Worm (Caenorhabditis elegans): Measurements from ENCODE around the gene T05A7.6.

T05A7.6 gene

ce11 chrII:4703011-4703410, 31.4 kb upstream of the T05A7.6 start:
- no peak for TF ChIP-seq aly-2 (tag; optimal IDR thresholded peaks at IDR 0.05)

- TF ChIP-seq lin-15B (tag; optimal IDR thresholded peaks at IDR 0.05) = peak; percentile 80
- peak; percentile 62 for TF ChIP-seq R02D3.7 (tag; optimal IDR thresholded peaks at IDR 0.05)
- TF ChIP-seq nhr-25 (tag; optimal IDR thresholded peaks at IDR 0.05) = peak; percentile 45
- peak; percentile 78 for TF ChIP-seq nfya-1 (tag; optimal IDR thresholded peaks at IDR 0.05; ENCODE audit: insufficient read depth)
- peak; percentile 94 for TF ChIP-seq lsy-12 (tag; optimal IDR thresholded peaks at IDR 0.05)
- TF ChIP-seq elt-2 (tag; optimal IDR thresholded peaks at IDR 0.05) = peak; percentile 67
- TF ChIP-seq nhr-43 (tag; optimal IDR thresholded peaks at IDR 0.05; ENCODE audit: poor library complexity, severe bottlenecking) = peak; percentile 46
- TF ChIP-seq lin-39 (tag; optimal IDR thresholded peaks at IDR 0.05) = peak; percentile 24
- TF ChIP-seq hmg-11 (tag; optimal IDR thresholded peaks at IDR 0.05) = peak; percentile 48
- TF ChIP-seq tbx-2 (tag; optimal IDR thresholded peaks at IDR 0.05) = peak; percentile 32
- TF ChIP-seq ceh-28 (tag; optimal IDR thresholded peaks at IDR 0.05) = peak; percentile 63
- peak; percentile 21 for TF ChIP-seq nhr-23 (tag; optimal IDR thresholded peaks at IDR 0.05)
- TF ChIP-seq pha-4 (tag; optimal IDR thresholded peaks at IDR 0.05) = peak; percentile 51
- TF ChIP-seq snpc-4 (tag; optimal IDR thresholded peaks at IDR 0.05) = peak; percentile 33
These were observed 30.0 kb upstream of the T05A7.6 start, which contains the start of gene unc-85 for ce11 chrII:4701482-4702119. unc-85 (plus strand) TSS chrII:4702069.

- no peak for TF ChIP-seq zag-1 (tag; optimal IDR thresholded peaks at IDR 0.05)
- peak; percentile 69 for TF ChIP-seq lsy-12 (tag; optimal IDR thresholded peaks at IDR 0.05)
- peak; percentile 87 for TF ChIP-seq nhr-23 (tag; optimal IDR thresholded peaks at IDR 0.05)
- TF ChIP-seq daf-12 (tag; optimal IDR thresholded peaks at IDR 0.05) = no peak
- no peak for TF ChIP-seq sea-2 (GFP tag; optimal IDR thresholded peaks at IDR 0.05)
- no peak for TF ChIP-seq nhr-76 (tag; optimal IDR thresholded peaks at IDR 0.05)
- peak; percentile 2 for TF ChIP-seq fkh-10 (GFP tag; optimal IDR thresholded peaks at IDR 0.05)
- TF ChIP-seq unc-62 (GFP tag; optimal IDR thresholded peaks at IDR 0.05) = no peak
- no peak for TF ChIP-seq fos-1 (tag; optimal IDR thresholded peaks at IDR 0.05)
- no peak for TF ChIP-seq mml-1 (tag; optimal IDR thresholded peaks at IDR 0.05)
- no peak for TF ChIP-seq ztf-4 (tag; optimal IDR thresholded peaks at IDR 0.05)
- TF ChIP-seq ceh-16 (tag; optimal IDR thresholded peaks at IDR 0.05) = no peak
- no peak for TF ChIP-seq hmg-11 (tag; optimal IDR thresholded peaks at IDR 0.05)
- no peak for TF ChIP-seq jun-1 (tag; optimal IDR thresholded peaks at IDR 0.05)
- peak; percentile 24 for TF ChIP-seq egl-5 (tag; optimal IDR thresholded peaks at IDR 0.05)
- TF ChIP-seq ztf-11 (tag; optimal IDR thresholded peaks at IDR 0.05) = no peak
- TF ChIP-seq nhr-28 (tag; optimal IDR thresholded peaks at IDR 0.05) = no peak
- no peak for TF ChIP-seq nhr-67 (tag; optimal IDR thresholded peaks at IDR 0.05)
- TF ChIP-seq lin-15B (tag; optimal IDR thresholded peaks at IDR 0.05) = peak; percentile 87
- TF ChIP-seq elt-1 (tag; optimal IDR thresholded peaks at IDR 0.05) = no peak
- TF ChIP-seq aly-2 (tag; optimal IDR thresholded peaks at IDR 0.05) = no peak
- no peak for TF ChIP-seq ama-1 (optimal IDR thresholded peaks at IDR 0.05)
- peak; percentile 78 for TF ChIP-seq nhr-25 (tag; optimal IDR thresholded peaks at IDR 0.05)
- TF ChIP-seq ceh-28 (tag; optimal IDR thresholded peaks at IDR 0.05) = peak; percentile 11
- peak; percentile 87 for TF ChIP-seq pha-4 (tag; optimal IDR thresholded peaks at IDR 0.05)
- peak; percentile 68 for TF ChIP-seq lin-39 (tag; optimal IDR thresholded peaks at IDR 0.05)
- TF ChIP-seq eor-1 (tag; optimal IDR thresholded peaks at IDR 0.05) = no peak
- peak; percentile 49 for TF ChIP-seq snpc-4 (tag; optimal IDR thresholded peaks at IDR 0.05)
- TF ChIP-seq ZK546.5 (tag; optimal IDR thresholded peaks at IDR 0.05) = no peak
- TF ChIP-seq nhr-11 (tag; optimal IDR thresholded peaks at IDR 0.05) = no peak
- TF ChIP-seq unc-39 (tag; optimal IDR thresholded peaks at IDR 0.05) = no peak
- TF ChIP-seq elt-2 (tag; optimal IDR thresholded peaks at IDR 0.05) = peak; percentile 41
- TF ChIP-seq nfya-1 (tag; optimal IDR thresholded peaks at IDR 0.05; ENCODE audit: insufficient read depth) = peak; percentile 96
- TF ChIP-seq nhr-12 (tag; optimal IDR thresholded peaks at IDR 0.05) = no peak
- peak; percentile 99 for TF ChIP-seq skn-1 (tag; optimal IDR thresholded peaks at IDR 0.05)
- TF ChIP-seq nhr-43 (tag; optimal IDR thresholded peaks at IDR 0.05; ENCODE audit: poor library complexity, severe bottlenecking) = peak; percentile 72
- no peak for TF ChIP-seq ceh-82 (tag; optimal IDR thresholded peaks at IDR 0.05)
- no peak for TF ChIP-seq tbx-2 (tag; optimal IDR thresholded peaks at IDR 0.05)
- TF ChIP-seq elt-3 (tag; optimal IDR thresholded peaks at IDR 0.05) = no peak
- peak; percentile 22 for TF ChIP-seq pqm-1 (tag; optimal IDR thresholded peaks at IDR 0.05)
- no peak for TF ChIP-seq nhr-77 (tag; optimal IDR thresholded peaks at IDR 0.05)
- TF ChIP-seq fkh-2 (tag; optimal IDR thresholded peaks at IDR 0.05) = no peak
- peak; percentile 43 for TF ChIP-seq R02D3.7 (tag; optimal IDR thresholded peaks at IDR 0.05)
- TF ChIP-seq egl-27 (tag; optimal IDR thresholded peaks at IDR 0.05) = no peak
- no peak for TF ChIP-seq ceh-9 (tag; optimal IDR thresholded peaks at IDR 0.05)
These were observed 26.7 kb upstream of the T05A7.6 start, which contains the start of the genes rpn-5 and scc-1 for ce11 chrII:4698266-4698771. rpn-5 (minus strand) TSS chrII:4698427. scc-1 (plus strand) TSS chrII:4698721.
